Worm (Caenorhabditis elegans): Measurements from ENCODE around the gene chhy-1.

DNA sequence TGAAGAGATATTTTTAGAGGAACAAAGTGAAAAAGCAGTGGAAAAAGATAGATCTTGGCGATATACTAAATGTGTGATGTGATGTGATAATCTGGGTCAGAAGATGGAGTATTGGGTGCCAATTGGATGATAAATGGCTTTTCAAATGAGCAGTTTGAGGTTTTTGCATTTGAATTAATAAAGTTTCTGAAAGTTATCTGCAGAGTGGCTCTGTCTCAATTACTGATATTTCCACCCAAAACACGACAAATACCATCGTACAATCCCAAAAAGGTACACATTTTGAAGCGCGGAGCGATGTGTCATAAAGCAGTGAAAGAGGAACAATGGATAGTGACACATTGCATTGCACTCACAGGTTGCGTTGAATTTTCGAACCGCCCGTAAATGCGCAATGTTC, 22.1 kb upstream of the chhy-1 start:
- TF ChIP-seq F13H6.1 (tag; optimal IDR thresholded peaks at IDR 0.05), result no peak
- no peak for TF ChIP-seq gmeb-2 (tag; optimal IDR thresholded peaks at IDR 0.05)
- no peak for TF ChIP-seq tbx-7 (tag; optimal IDR thresholded peaks at IDR 0.05)
- TF ChIP-seq pros-1 (tag; optimal IDR thresholded peaks at IDR 0.05), result no peak
- TF ChIP-seq pat-9 (tag; optimal IDR thresholded peaks at IDR 0.05), result no peak
- TF ChIP-seq sox-4 (tag; optimal IDR thresholded peaks at IDR 0.05), result no peak
- no peak for TF ChIP-seq ama-1 (optimal IDR thresholded peaks at IDR 0.05)
- no peak for TF ChIP-seq dve-1 (tag; optimal IDR thresholded peaks at IDR 0.05)
- no peak for TF ChIP-seq ahr-1 (tag; optimal IDR thresholded peaks at IDR 0.05)
- TF ChIP-seq dmd-4 (tag; optimal IDR thresholded peaks at IDR 0.05; ENCODE audit: borderline replicate concordance), result no peak
- no peak for TF ChIP-seq unc-86 (tag; optimal IDR thresholded peaks at IDR 0.05)
- no peak for TF ChIP-seq K02D7.2 (tag; optimal IDR thresholded peaks at IDR 0.05)
